Fruit fly (Drosophila melanogaster): Measurements from ENCODE around the gene Neurl4.

- TF ChIP-seq CG8478 (optimal IDR thresholded peaks at IDR 0.05), result no peak
- no peak for TF ChIP-seq CTCF (optimal IDR thresholded peaks at IDR 0.05)
These were observed 45.7 kb downstream of the Neurl4 start for dm6 chr3L:14004041-14004407.

All from S2 (cell line).